Fruit fly (Drosophila melanogaster) whole organism, pupa: ENCODE results near the gene CG46467.

Source experiments
- CG10348 ChIP-seq: fragments of 200-800 bp; sonication (Bioruptor generic); IDR thresholded peaks from 2 replicates; pipeline ENCODE4 v1.3.6; 2022; ENCODE audit warnings: missing biosample characterization, missing genetic modification characterization
- CG12605 ChIP-seq: fragments of 200-800 bp; sonication (Bioruptor generic); IDR thresholded peaks from 2 replicates; pipeline ENCODE4 v1.3.6; 2022; ENCODE audit warnings: missing biosample characterization, missing genetic modification characterization
- CG13204 ChIP-seq: fragments of 200-800 bp; sonication (Bioruptor generic); optimal IDR thresholded peaks from 2 replicates; lab custom pipeline; 2018; ENCODE audit warnings: missing biosample characterization, mild to moderate bottlenecking, missing genetic modification characterization, moderate library complexity
- CG14655 ChIP-seq: fragments of 200-800 bp; sonication (Bioruptor generic); optimal IDR thresholded peaks from 3 replicates; lab custom pipeline; 2017; ENCODE audit warnings: mild to moderate bottlenecking, missing biosample characterization, missing genetic modification reagents, missing genetic modification characterization
- CG15710 ChIP-seq: fragments of 200-800 bp; sonication (Bioruptor generic); optimal IDR thresholded peaks from 2 replicates; lab custom pipeline; 2018; ENCODE audit warnings: missing biosample characterization, mild to moderate bottlenecking, missing genetic modification characterization, moderate library complexity
- CG17806 ChIP-seq: fragments of 200-800 bp; sonication (Bioruptor generic); optimal IDR thresholded peaks from 2 replicates; lab custom pipeline; 2018; ENCODE audit warnings: missing biosample characterization, mild to moderate bottlenecking, missing genetic modification characterization, moderate library complexity
- CG32121 ChIP-seq: fragments of 200-800 bp; sonication (Bioruptor generic); IDR thresholded peaks from 2 replicates; pipeline ENCODE4 v1.3.6; 2022; ENCODE audit warnings: missing biosample characterization, missing genetic modification characterization
- CG34367 ChIP-seq: fragments of 200-800 bp; sonication (Bioruptor generic); optimal IDR thresholded peaks from 2 replicates; lab custom pipeline; 2018; ENCODE audit warnings: missing biosample characterization, mild to moderate bottlenecking, missing genetic modification characterization
- CG4496 ChIP-seq: fragments of 200-800 bp; sonication (Bioruptor generic); IDR thresholded peaks from 3 replicates; pipeline ENCODE4 v1.3.6; 2022; ENCODE audit warnings: missing biosample characterization, missing genetic modification characterization
- CG8159 ChIP-seq: fragments of 200-800 bp; sonication (Bioruptor generic); optimal IDR thresholded peaks from 3 replicates; lab custom pipeline; 2018; ENCODE audit warnings: missing biosample characterization, mild to moderate bottlenecking, missing genetic modification characterization, moderate library complexity
- CG8301 ChIP-seq: fragments of 200-800 bp; sonication (Bioruptor generic); optimal IDR thresholded peaks from 2 replicates; lab custom pipeline; 2018; ENCODE audit warnings: missing biosample characterization, mild to moderate bottlenecking, missing genetic modification characterization
- CG9948 ChIP-seq: fragments of 200-800 bp; sonication (Bioruptor generic); optimal IDR thresholded peaks from 2 replicates; lab custom pipeline; 2018; ENCODE audit warnings: missing biosample characterization, mild to moderate bottlenecking, missing genetic modification characterization, moderate library complexity
- D1 ChIP-seq: fragments of 200-800 bp; sonication (Bioruptor generic); optimal IDR thresholded peaks from 2 replicates; lab custom pipeline; 2018; ENCODE audit warnings: missing biosample characterization, mild to moderate bottlenecking, missing genetic modification characterization, moderate library complexity
- EcR ChIP-seq: fragments of 200-800 bp; sonication (Bioruptor generic); optimal IDR thresholded peaks from 3 replicates; lab custom pipeline; 2019; ENCODE audit warnings: missing biosample characterization, missing genetic modification characterization, mild to moderate bottlenecking, moderate library complexity, missing genetic modification reagents
- Ets98B ChIP-seq: fragments of 200-800 bp; sonication (Bioruptor generic); IDR thresholded peaks from 2 replicates; pipeline ENCODE4 v1.3.6; 2022; ENCODE audit warnings: missing biosample characterization, missing genetic modification characterization
- Pif1A ChIP-seq: fragments of 200-800 bp; sonication (Bioruptor generic); optimal IDR thresholded peaks from 3 replicates; lab custom pipeline; 2016; ENCODE audit warnings: missing biosample characterization, missing genetic modification characterization
- Pif1B ChIP-seq: fragments of 200-800 bp; sonication (Bioruptor generic); optimal IDR thresholded peaks from 3 replicates; lab custom pipeline; 2016; ENCODE audit warnings: missing biosample characterization, missing genetic modification characterization
- Snoo ChIP-seq: fragments of 200-800 bp; sonication (Bioruptor generic); optimal IDR thresholded peaks from 3 replicates; lab custom pipeline; 2017; ENCODE audit warnings: missing biosample characterization, mild to moderate bottlenecking, missing genetic modification characterization, inconsistent platforms
- fd96Ca ChIP-seq: fragments of 200-800 bp; sonication (Bioruptor generic); IDR thresholded peaks from 3 replicates; pipeline ENCODE4 v1.3.6; 2022; ENCODE audit warnings: missing biosample characterization, missing genetic modification characterization
- gl ChIP-seq: fragments of 200-800 bp; sonication (Bioruptor generic); optimal IDR thresholded peaks from 2 replicates; lab custom pipeline; 2018; ENCODE audit warnings: missing biosample characterization, mild to moderate bottlenecking, missing genetic modification characterization
- rn ChIP-seq: fragments of 200-800 bp; sonication (Bioruptor generic); IDR thresholded peaks from 2 replicates; pipeline ENCODE4 v1.3.6; 2022; ENCODE audit warnings: missing biosample characterization, missing genetic modification characterization

The CG46467 gene

DNA sequence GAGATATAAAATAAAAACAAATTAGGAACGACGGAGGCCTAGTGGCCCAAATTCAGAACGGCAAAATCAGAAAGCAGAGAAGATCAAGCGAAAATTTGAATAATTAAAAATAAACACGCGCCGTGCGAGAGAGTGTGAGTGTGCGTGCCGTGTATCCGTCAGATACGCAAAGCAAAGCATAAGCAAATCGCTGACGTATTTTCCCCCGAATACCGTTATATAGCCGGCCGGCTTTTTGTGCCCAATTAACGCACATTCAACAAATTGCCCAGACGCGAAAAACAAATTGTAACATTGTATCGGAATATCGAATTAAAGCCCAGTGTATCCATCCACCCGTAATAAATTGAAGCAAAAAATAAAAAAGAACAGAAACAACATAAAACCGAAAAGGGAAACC lies 54.7 kb downstream of the CG46467 start:
- TF ChIP-seq CG13204 (GFP tag; lab: Kevin White, UChicago), result no peak
- no peak for TF ChIP-seq CG8301 (tag; lab: Kevin White, UChicago)
- TF ChIP-seq CG17806 (tag; lab: Kevin White, UChicago), result no peak
- TF ChIP-seq EcR (GFP tag; lab: Kevin White, UChicago), result no peak
- TF ChIP-seq Pif1B, result no peak
- no peak for TF ChIP-seq CG12605 (GFP tag; lab: Robert Waterston, UW)
- no peak for TF ChIP-seq CG32121
- TF ChIP-seq gl (tag; lab: Kevin White, UChicago), result no peak
- TF ChIP-seq fd96Ca (GFP tag; lab: Robert Waterston, UW), result no peak
- TF ChIP-seq CG10348, result no peak
- no peak for TF ChIP-seq CG4496 (GFP tag; lab: Robert Waterston, UW)
- TF ChIP-seq Pif1A (GFP tag; lab: Kevin White, UChicago), result no peak
- no peak for TF ChIP-seq D1 (tag; lab: Kevin White, UChicago)
- TF ChIP-seq CG9948 (tag; lab: Kevin White, UChicago), result no peak
- no peak for TF ChIP-seq rn
- no peak for TF ChIP-seq CG15710
- no peak for TF ChIP-seq Ets98B (GFP tag; lab: Robert Waterston, UW)

DNA sequence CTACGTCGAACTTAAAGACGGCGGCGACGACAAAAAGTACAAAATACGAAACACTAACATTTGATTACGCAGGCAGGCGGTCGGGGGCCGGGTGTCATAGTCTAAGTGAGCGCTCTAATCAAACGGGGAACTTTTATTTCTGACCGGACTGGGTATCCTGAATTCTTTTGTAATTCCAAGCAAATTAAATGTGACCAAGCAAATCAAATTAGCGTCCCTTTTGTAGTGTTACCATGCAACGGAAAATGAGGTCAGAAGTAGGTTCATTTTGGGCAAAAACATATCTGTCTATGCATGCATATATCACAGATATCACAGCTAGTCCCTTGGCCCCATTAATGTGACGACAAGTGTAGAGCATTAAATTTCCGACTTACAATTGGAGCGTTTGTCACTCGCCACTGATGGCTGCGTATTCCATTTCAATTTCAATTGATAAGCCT lies 56.7 kb downstream of the CG46467 start:
- TF ChIP-seq CG32121 (0 out of 2 replicates have a peak, but pooled peaks have one; percentile 13), Pif1B (no peak), CG8301 (tag; lab: Kevin White, UChicago) (peak; percentile 27), CG14655 (GFP tag; lab: Kevin White, UChicago) (peak; percentile 43)

DNA sequence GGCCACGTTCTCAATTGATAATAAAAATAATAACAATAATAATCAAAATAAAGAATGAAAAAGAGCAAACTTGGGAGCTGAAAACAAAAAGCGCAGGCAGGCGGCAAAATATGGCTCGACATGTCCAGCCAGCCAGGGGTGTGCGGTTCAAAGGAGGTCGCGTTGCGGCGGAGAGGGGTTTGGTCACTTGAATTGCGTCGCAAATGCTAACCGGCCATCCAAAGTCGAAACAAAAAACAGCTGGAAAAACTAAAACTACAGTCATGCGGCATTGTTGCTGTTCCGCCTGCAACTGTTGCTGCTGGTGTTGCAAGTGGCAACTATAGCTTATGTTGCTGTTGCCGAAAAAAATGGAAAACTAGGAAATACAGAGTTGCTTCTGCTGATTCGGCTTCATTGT lies 57.2 kb downstream of the CG46467 start:
- no peak for TF ChIP-seq CG34367 (tag; lab: Kevin White, UChicago)
- TF ChIP-seq CG32121, result no peak
- 0 out of 3 replicates have a peak, but pooled peaks have one; percentile 38 for TF ChIP-seq CG4496 (GFP tag; lab: Robert Waterston, UW)
- TF ChIP-seq Snoo (tag; lab: Kevin White, UChicago), result no peak
- peak; percentile 70 for TF ChIP-seq fd96Ca (GFP tag; lab: Robert Waterston, UW)
- no peak for TF ChIP-seq gl (tag; lab: Kevin White, UChicago)
- no peak for TF ChIP-seq CG14655 (GFP tag; lab: Kevin White, UChicago)
- no peak for TF ChIP-seq EcR (GFP tag; lab: Kevin White, UChicago)
- TF ChIP-seq Pif1B, result no peak
- peak; percentile 48; the same call in 1 of the 2 replicates for TF ChIP-seq CG12605 (GFP tag; lab: Robert Waterston, UW)
- TF ChIP-seq CG10348, result no peak
- TF ChIP-seq Pif1A (GFP tag; lab: Kevin White, UChicago), result no peak
- TF ChIP-seq rn, result no peak
- TF ChIP-seq CG8301 (tag; lab: Kevin White, UChicago), result no peak
- TF ChIP-seq Ets98B (GFP tag; lab: Robert Waterston, UW), result peak; percentile 11
- TF ChIP-seq CG15710, result no peak
- no peak for TF ChIP-seq CG13204 (GFP tag; lab: Kevin White, UChicago)
- TF ChIP-seq CG9948 (tag; lab: Kevin White, UChicago), result no peak
- TF ChIP-seq D1 (tag; lab: Kevin White, UChicago), result no peak
- TF ChIP-seq CG8159 (tag; lab: Kevin White, UChicago), result no peak
- TF ChIP-seq CG17806 (tag; lab: Kevin White, UChicago), result no peak

DNA sequence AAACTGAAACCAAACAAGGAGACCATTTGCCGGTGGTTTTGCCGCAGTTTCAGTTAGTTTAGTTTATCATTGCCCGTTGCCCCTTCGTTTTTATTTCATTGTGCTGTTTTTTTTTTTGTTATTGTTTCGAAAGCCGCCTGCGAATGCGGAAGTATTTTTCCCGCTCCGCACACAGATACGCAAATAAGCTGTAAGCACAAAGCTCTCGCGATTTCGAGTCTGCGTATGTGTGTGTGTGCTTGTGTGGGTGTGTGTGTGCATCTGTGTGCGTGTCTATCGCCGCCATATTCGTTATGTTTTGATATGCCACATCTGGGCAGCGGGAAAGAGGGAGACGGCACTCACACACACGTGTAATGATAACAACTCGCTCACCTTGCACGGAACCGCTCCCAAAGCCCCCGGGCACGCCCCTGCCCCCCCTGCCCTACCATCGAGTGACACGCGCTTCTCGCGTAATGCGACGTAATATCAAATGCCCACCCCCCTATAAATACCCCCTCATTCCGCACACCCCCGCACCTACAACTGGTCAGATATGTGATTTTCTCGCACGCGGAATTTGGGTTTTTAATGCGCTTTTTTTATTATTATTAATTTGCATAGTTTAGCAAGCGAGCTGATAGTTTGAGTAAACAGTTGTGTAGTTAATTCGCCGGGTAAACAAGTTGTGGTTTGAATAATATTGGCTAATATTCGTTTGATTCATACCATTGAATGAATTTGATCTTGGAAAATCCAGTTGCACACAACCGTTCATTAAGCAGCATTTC lies 57.9 kb downstream of the CG46467 start:
- TF ChIP-seq CG9948 (tag; lab: Kevin White, UChicago) (no peak), CG17806 (tag; lab: Kevin White, UChicago) (no peak), CG4496 (GFP tag; lab: Robert Waterston, UW) (peak; percentile 62; the same call in 2 of the 3 replicates), CG32121 (peak; percentile 52)

DNA sequence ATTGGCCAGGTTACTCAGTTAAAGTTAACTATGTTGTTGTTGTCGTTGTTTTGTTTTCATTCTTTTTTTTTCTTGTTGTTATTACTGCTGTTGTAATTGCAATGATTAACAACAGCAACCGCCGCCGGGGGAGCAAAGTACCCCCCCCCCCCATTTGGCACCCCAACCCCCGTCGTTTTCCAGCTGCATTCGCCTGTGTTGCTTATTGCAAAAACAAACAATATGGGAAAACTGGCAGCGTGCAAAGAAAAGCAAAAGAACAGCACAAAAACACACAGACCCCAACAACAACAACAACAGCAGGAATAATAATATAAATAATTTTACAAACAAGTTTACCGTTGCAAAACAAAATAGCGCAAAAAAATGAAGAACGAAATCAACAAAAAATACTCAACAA lies 58.9 kb downstream of the CG46467 start:
- TF ChIP-seq CG8159 (tag; lab: Kevin White, UChicago) (peak; percentile 35), CG8301 (tag; lab: Kevin White, UChicago) (peak; percentile 35), CG17806 (tag; lab: Kevin White, UChicago) (peak; percentile 32), EcR (GFP tag; lab: Kevin White, UChicago) (peak; percentile 26), Snoo (tag; lab: Kevin White, UChicago) (no peak), Ets98B (GFP tag; lab: Robert Waterston, UW) (peak; percentile 59; the same call in 1 of the 2 replicates), CG32121 (peak; percentile 33; the same call in 1 of the 2 replicates), CG13204 (GFP tag; lab: Kevin White, UChicago) (peak; percentile 27), CG10348 (no peak), D1 (tag; lab: Kevin White, UChicago) (no peak), Pif1B (no peak), gl (tag; lab: Kevin White, UChicago) (peak; percentile 85), CG12605 (GFP tag; lab: Robert Waterston, UW) (peak; percentile 44; the same call in 1 of the 2 replicates), CG9948 (tag; lab: Kevin White, UChicago) (no peak), CG34367 (tag; lab: Kevin White, UChicago) (peak; percentile 15), rn (no peak), CG4496 (GFP tag; lab: Robert Waterston, UW) (peak; percentile 26; the same call in 1 of the 3 replicates), CG14655 (GFP tag; lab: Kevin White, UChicago) (peak; percentile 59), Pif1A (GFP tag; lab: Kevin White, UChicago) (no peak), CG15710 (peak; percentile 26), fd96Ca (GFP tag; lab: Robert Waterston, UW) (peak; percentile 50; the same call in 1 of the 3 replicates)
